Fruit fly (Drosophila melanogaster): ENCODE results near the gene btl.

btl gene

dm6 chr3L:14031171-14032126 is 44.1 kb upstream of the btl start, which contains the start of the genes CG6650 and endos (continued):
- TF ChIP-seq prd (optimal IDR thresholded peaks at IDR 0.05) = no peak
- TF ChIP-seq prd (GFP tag; IDR thresholded peaks at IDR 0.05) = peak; percentile 44; the same call in 1 of the 3 replicates
- TF ChIP-seq nerfin-1 (tag; optimal IDR thresholded peaks at IDR 0.05) = peak; percentile 41
- TF ChIP-seq Nf-YB (GFP tag; optimal IDR thresholded peaks at IDR 0.05) = peak; percentile 0
- TF ChIP-seq Fer2 (tag; optimal IDR thresholded peaks at IDR 0.05) = peak; percentile 24
- TF ChIP-seq CG6791 (GFP tag; IDR thresholded peaks at IDR 0.05; ENCODE audit: partially characterized antibody) = peak; percentile 84
- TF ChIP-seq CG17612 (GFP tag; IDR thresholded peaks at IDR 0.05) = no peak
- TF ChIP-seq Dek (tag; optimal IDR thresholded peaks at IDR 0.05) = peak; percentile 49
- peak; percentile 83 for TF ChIP-seq BEAF-32 (GFP tag; optimal IDR thresholded peaks at IDR 0.05)
- no peak for TF ChIP-seq CG15011 (GFP tag; optimal IDR thresholded peaks at IDR 0.05)
- TF ChIP-seq bsh (GFP tag; optimal IDR thresholded peaks at IDR 0.05) = peak in 1 of 2 experiments; percentile 3
- TF ChIP-seq Ets65A (GFP tag) = peak; percentile 88
- no peak for TF ChIP-seq gce (GFP tag; IDR thresholded peaks at IDR 0.05)
- no peak for TF ChIP-seq Atf6 (GFP tag; IDR thresholded peaks at IDR 0.05)
- TF ChIP-seq sisA (GFP tag; IDR thresholded peaks at IDR 0.05) = no peak
- peak; percentile 83 for TF ChIP-seq Scr (GFP tag; IDR thresholded peaks at IDR 0.05; ENCODE audit: partially characterized antibody)
- peak; percentile 43 for TF ChIP-seq lab (GFP tag; optimal IDR thresholded peaks at IDR 0.05)
- TF ChIP-seq PHDP (tag; optimal IDR thresholded peaks at IDR 0.05) = peak; percentile 42
- peak; percentile 75 for TF ChIP-seq nerfin-2 (GFP tag; IDR thresholded peaks at IDR 0.05; ENCODE audit: partially characterized antibody)
- peak; percentile 33 for TF ChIP-seq zen (tag; optimal IDR thresholded peaks at IDR 0.05)
- TF ChIP-seq Ada2b (GFP tag; IDR thresholded peaks at IDR 0.05) = no peak
- TF ChIP-seq Hmx (GFP tag; optimal IDR thresholded peaks at IDR 0.05) = no peak
- TF ChIP-seq NK7.1 (GFP tag; optimal IDR thresholded peaks at IDR 0.05) = no peak
- no peak for TF ChIP-seq CG9876 (GFP tag; optimal IDR thresholded peaks at IDR 0.05)
- TF ChIP-seq Chrac-16 (GFP tag; optimal IDR thresholded peaks at IDR 0.05) = peak; percentile 18
- TF ChIP-seq CG7745 (tag; optimal IDR thresholded peaks at IDR 0.05) = no peak
- TF ChIP-seq CG17568 (GFP tag; optimal IDR thresholded peaks at IDR 0.05) = no peak
- peak; percentile 37; the same call in 1 of the 3 replicates for TF ChIP-seq mld (GFP tag; IDR thresholded peaks at IDR 0.05; ENCODE audit: partially characterized antibody)
- no peak for TF ChIP-seq Bdp1 (GFP tag; optimal IDR thresholded peaks at IDR 0.05)
- TF ChIP-seq CG2202 (tag; optimal IDR thresholded peaks at IDR 0.05) = no peak
- TF ChIP-seq CG14965 (GFP tag; optimal IDR thresholded peaks at IDR 0.05; ENCODE audit: borderline replicate concordance) = no peak
- peak in 1 of 3 experiments; percentile 54 for TF ChIP-seq lola (GFP tag; optimal IDR thresholded peaks at IDR 0.05)
- TF ChIP-seq CG13424 (tag; optimal IDR thresholded peaks at IDR 0.05) = peak; percentile 40
- peak; percentile 50 for TF ChIP-seq Fer1 (GFP tag; optimal IDR thresholded peaks at IDR 0.05)
- TF ChIP-seq tap (tag; optimal IDR thresholded peaks at IDR 0.05) = no peak
- no peak for TF ChIP-seq CG17912 (GFP tag; optimal IDR thresholded peaks at IDR 0.05)
- TF ChIP-seq vnd (GFP tag; IDR thresholded peaks at IDR 0.05; ENCODE audit: partially characterized antibody) = peak; percentile 73
- TF ChIP-seq CG15514 (GFP tag; optimal IDR thresholded peaks at IDR 0.05) = peak; percentile 47
- peak; percentile 38 for TF ChIP-seq Hey (tag; optimal IDR thresholded peaks at IDR 0.05)
- peak; percentile 50 for TF ChIP-seq Hand (GFP tag; optimal IDR thresholded peaks at IDR 0.05)
- peak; percentile 69 for TF ChIP-seq B-H2 (GFP tag; optimal IDR thresholded peaks at IDR 0.05)
- peak; percentile 53 for TF ChIP-seq gem (tag; optimal IDR thresholded peaks at IDR 0.05)
- TF ChIP-seq CG4730 (GFP tag; IDR thresholded peaks at IDR 0.05) = no peak
- TF ChIP-seq Med (GFP tag) = peak; percentile 45
- TF ChIP-seq HHEX (GFP tag; optimal IDR thresholded peaks at IDR 0.05) = no peak
- TF ChIP-seq CG11398 (GFP tag; optimal IDR thresholded peaks at IDR 0.05) = no peak
- peak; percentile 22 for TF ChIP-seq gsb-n (tag; optimal IDR thresholded peaks at IDR 0.05)
